Worm (Caenorhabditis elegans): Measurements from ENCODE around the gene hgrs-1.

ce11 chrIV:8182566-8182965 is 23.3 kb downstream of the hgrs-1 start:
- TF ChIP-seq ceh-14 (tag; optimal IDR thresholded peaks at IDR 0.05) (no peak), ceh-19 (GFP tag; optimal IDR thresholded peaks at IDR 0.05) (no peak), ceh-31 (tag; optimal IDR thresholded peaks at IDR 0.05) (no peak), pha-2 (tag; optimal IDR thresholded peaks at IDR 0.05) (no peak), ama-1 (optimal IDR thresholded peaks at IDR 0.05) (no peak), ceh-48 (tag; optimal IDR thresholded peaks at IDR 0.05) (no peak), unc-42 (tag; optimal IDR thresholded peaks at IDR 0.05) (peak; percentile 65), fkh-10 (GFP tag; optimal IDR thresholded peaks at IDR 0.05) (no peak), ceh-9 (tag; optimal IDR thresholded peaks at IDR 0.05) (no peak)
